Fruit fly (Drosophila melanogaster) whole organism, embryonic: ENCODE measurements around the gene InR.

Experiments
- Abd-B ChIP-seq: fragments of 200-800 bp; sonication (Bioruptor generic); optimal IDR thresholded peaks from 2 replicates; lab custom pipeline; 2018; ENCODE audit warnings: missing biosample characterization, mild to moderate bottlenecking, missing genetic modification characterization, moderate library complexity
- Atf-2 ChIP-seq: fragments of 200-800 bp; sonication (Bioruptor generic); optimal IDR thresholded peaks from 2 replicates; lab custom pipeline; 2016; ENCODE audit warnings: missing biosample characterization, missing genetic modification characterization
- CG1233 ChIP-seq: fragments of 200-800 bp; sonication (Bioruptor generic); optimal IDR thresholded peaks from 4 replicates; lab custom pipeline; 2018; ENCODE audit warnings: missing biosample characterization, mild to moderate bottlenecking, missing genetic modification characterization
- CG13123 ChIP-seq: fragments of 200-800 bp; sonication (Bioruptor generic); optimal IDR thresholded peaks from 2 replicates; lab custom pipeline; 2016; ENCODE audit warnings: missing biosample characterization, missing genetic modification characterization
- CG14667 ChIP-seq: fragments of 200-800 bp; sonication (Bioruptor generic); IDR thresholded peaks from 2 replicates; pipeline ENCODE4 v1.3.6; 2022; ENCODE audit warnings: missing biosample characterization, missing genetic modification characterization
- CG16863 ChIP-seq: fragments of 200-800 bp; sonication (Bioruptor generic); optimal IDR thresholded peaks from 3 replicates; lab custom pipeline; 2016; ENCODE audit warnings: missing biosample characterization, missing genetic modification characterization
- CG1832 ChIP-seq: fragments of 200-800 bp; sonication (Bioruptor generic); optimal IDR thresholded peaks from 2 replicates; lab custom pipeline; 2017; ENCODE audit warnings: missing biosample characterization, mild to moderate bottlenecking, missing genetic modification characterization, inconsistent platforms
- CG2129 ChIP-seq: fragments of 200-800 bp; sonication (Bioruptor generic); IDR thresholded peaks from 2 replicates; pipeline ENCODE4 v1.3.6; 2022; ENCODE audit warnings: missing biosample characterization, missing genetic modification characterization; ENCODE audit not compliant: partially characterized antibody
- CG2199 ChIP-seq: fragments of 200-800 bp; sonication (Bioruptor generic); IDR thresholded peaks from 3 replicates; pipeline ENCODE4 v1.3.6; 2022; ENCODE audit warnings: missing biosample characterization, missing genetic modification characterization
- CG2202 ChIP-seq: fragments of 200-800 bp; sonication (Bioruptor generic); optimal IDR thresholded peaks from 2 replicates; lab custom pipeline; 2018; ENCODE audit warnings: missing biosample characterization, mild to moderate bottlenecking, missing genetic modification characterization
- CG3281 ChIP-seq: fragments of 200-800 bp; sonication (Bioruptor generic); optimal IDR thresholded peaks from 3 replicates; lab custom pipeline; 2017; ENCODE audit warnings: missing biosample characterization, mild to moderate bottlenecking, missing genetic modification characterization
- CG43689 ChIP-seq: fragments of 200-800 bp; sonication (Bioruptor generic); IDR thresholded peaks from 2 replicates; pipeline ENCODE4 v1.3.6; 2022; ENCODE audit warnings: missing biosample characterization, missing genetic modification characterization
- CG4820 ChIP-seq: fragments of 200-800 bp; sonication (Bioruptor generic); optimal IDR thresholded peaks from 3 replicates; lab custom pipeline; 2016; ENCODE audit warnings: missing biosample characterization, missing genetic modification characterization
- CG6813 ChIP-seq: fragments of 200-800 bp; sonication (Bioruptor generic); optimal IDR thresholded peaks from 2 replicates; lab custom pipeline; 2017; ENCODE audit warnings: missing biosample characterization, missing genetic modification characterization, mild to moderate bottlenecking, moderate library complexity, missing genetic modification reagents
- CG8290 ChIP-seq, 3 experiments: fragments of 200-800 bp; sonication (Bioruptor generic); optimal IDR thresholded peaks; 2 replicates each; lab custom pipeline; 2016 to 2019; ENCODE audit warnings: missing biosample characterization in 3 of 3, missing genetic modification characterization in 3 of 3, mild to moderate bottlenecking in 2 of 3, moderate library complexity in 1 of 3
- CG8924 ChIP-seq: fragments of 200-800 bp; optimal IDR thresholded peaks from 3 replicates; lab custom pipeline; 2019; ENCODE audit warnings: missing biosample characterization, mild to moderate bottlenecking, missing genetic modification characterization, moderate library complexity
- CG9876 ChIP-seq: fragments of 200-800 bp; sonication (Bioruptor generic); optimal IDR thresholded peaks from 2 replicates; lab custom pipeline; 2016; ENCODE audit warnings: missing biosample characterization, missing genetic modification characterization
- CrebB ChIP-seq: fragments of 200-800 bp; sonication (Bioruptor generic); optimal IDR thresholded peaks from 3 replicates; lab custom pipeline; 2018; ENCODE audit warnings: missing biosample characterization, mild to moderate bottlenecking, missing genetic modification characterization
- Eip74EF ChIP-seq, 2 experiments: fragments of 200-800 bp in 1 of 2; fragments of >200 bp in 1 of 2; sonication (Bioruptor generic) in 1 of 2; optimal IDR thresholded peaks; 2 replicates each; lab custom pipeline; 2017 to 2019; ENCODE audit warnings: missing biosample characterization in 2 of 2, missing genetic modification characterization in 2 of 2, mild to moderate bottlenecking in 1 of 2, moderate library complexity in 1 of 2
- H2.0 ChIP-seq: fragments of 200-800 bp; sonication (Bioruptor generic); IDR thresholded peaks from 2 replicates; pipeline ENCODE4 v1.3.6; 2022; ENCODE audit warnings: missing biosample characterization, missing genetic modification characterization
- HLHmδ ChIP-seq: fragments of 200-800 bp; sonication (Bioruptor generic); optimal IDR thresholded peaks from 2 replicates; lab custom pipeline; 2018; ENCODE audit warnings: missing biosample characterization, mild to moderate bottlenecking, missing genetic modification characterization, moderate library complexity
- Max ChIP-seq: fragments of 200-800 bp; sonication (Bioruptor generic); optimal IDR thresholded peaks from 2 replicates; lab custom pipeline; 2016; ENCODE audit warnings: missing biosample characterization, mild to moderate bottlenecking, missing genetic modification characterization
- Med ChIP-seq: fragments of 200-800 bp; sonication (Bioruptor generic); peaks from one replicate; lab custom pipeline; 2016; ENCODE audit warnings: missing biosample characterization, missing genetic modification characterization, mild to moderate bottlenecking, inconsistent platforms, moderate library complexity
- Mes4 ChIP-seq: fragments of 200-800 bp; sonication (Bioruptor generic); optimal IDR thresholded peaks from 2 replicates; lab custom pipeline; 2016; ENCODE audit warnings: missing biosample characterization, missing genetic modification characterization
- NFAT ChIP-seq: fragments of 200-800 bp; sonication (Bioruptor generic); IDR thresholded peaks from 2 replicates; pipeline ENCODE4 v1.3.6; 2022; ENCODE audit warnings: missing biosample characterization, missing genetic modification characterization
- Optix ChIP-seq: fragments of 200-800 bp; sonication (Bioruptor generic); IDR thresholded peaks from 3 replicates; pipeline ENCODE4 v1.3.6; 2022; ENCODE audit warnings: missing biosample characterization, missing genetic modification characterization
- Sox100B ChIP-seq: fragments of 200-800 bp; sonication (Bioruptor generic); optimal IDR thresholded peaks from 3 replicates; lab custom pipeline; 2018; ENCODE audit warnings: missing biosample characterization, mild to moderate bottlenecking, missing genetic modification characterization
- Taf1 ChIP-seq: fragments of 200-800 bp; sonication (Bioruptor generic); IDR thresholded peaks from 2 replicates; pipeline ENCODE4 v1.3.6; 2022; ENCODE audit warnings: missing biosample characterization, missing genetic modification characterization
- Xbp1 ChIP-seq: fragments of 200-800 bp; sonication (Bioruptor generic); optimal IDR thresholded peaks from 3 replicates; lab custom pipeline; 2016; ENCODE audit warnings: missing biosample characterization, mild to moderate bottlenecking, missing genetic modification characterization
- ash1 ChIP-seq: fragments of 200-800 bp; sonication (Bioruptor generic); optimal IDR thresholded peaks from 2 replicates; lab custom pipeline; 2018; ENCODE audit warnings: missing biosample characterization, mild to moderate bottlenecking, missing genetic modification characterization
- bigmax ChIP-seq: fragments of 200-800 bp; sonication (Bioruptor generic); optimal IDR thresholded peaks from 2 replicates; lab custom pipeline; 2018; ENCODE audit warnings: missing biosample characterization, mild to moderate bottlenecking, missing genetic modification characterization
- cad ChIP-seq: fragments of >200 bp; optimal IDR thresholded peaks from 2 replicates; lab custom pipeline; 2017; ENCODE audit warnings: missing biosample characterization, missing genetic modification characterization
- chm ChIP-seq: fragments of 200-800 bp; sonication (Bioruptor generic); IDR thresholded peaks from 2 replicates; pipeline ENCODE4 v1.3.6; 2022; ENCODE audit warnings: missing biosample characterization, missing genetic modification characterization
- croc ChIP-seq: fragments of 200-800 bp; sonication (Bioruptor generic); conservative IDR thresholded peaks from 3 replicates; pipeline ENCODE4 v1.3.6; 2022; ENCODE audit warnings: missing biosample characterization, missing genetic modification characterization
- gcm2 ChIP-seq: fragments of 200-800 bp; sonication (Bioruptor generic); optimal IDR thresholded peaks from 2 replicates; lab custom pipeline; 2016; ENCODE audit warnings: missing biosample characterization, missing genetic modification characterization
- gem ChIP-seq: fragments of 200-800 bp; sonication (Bioruptor generic); optimal IDR thresholded peaks from 2 replicates; lab custom pipeline; 2019; ENCODE audit warnings: missing biosample characterization, mild to moderate bottlenecking, missing genetic modification characterization, moderate library complexity
- ham ChIP-seq: fragments of 200-800 bp; sonication (Bioruptor generic); IDR thresholded peaks from 2 replicates; pipeline ENCODE4 v1.3.6; 2022; ENCODE audit warnings: missing biosample characterization, missing genetic modification characterization
- hkb ChIP-seq, 2 experiments: fragments of 200-800 bp in 1 of 2; fragments of >200 bp in 1 of 2; sonication (Bioruptor generic) in 1 of 2; IDR thresholded peaks in 1 of 2; optimal IDR thresholded peaks in 1 of 2; 2 replicates each; pipeline versions ENCODE4 v1.3.6 to Lab custom; 2017 to 2022; ENCODE audit warnings: missing biosample characterization in 1 of 2, missing genetic modification characterization in 1 of 2
- kni ChIP-seq: fragments of 200-800 bp; sonication (Bioruptor generic); optimal IDR thresholded peaks from 3 replicates; lab custom pipeline; 2017; ENCODE audit warnings: mild to moderate bottlenecking, missing biosample characterization, missing genetic modification reagents, missing genetic modification characterization
- lab ChIP-seq: fragments of 200-800 bp; sonication (Bioruptor generic); optimal IDR thresholded peaks from 3 replicates; lab custom pipeline; 2017; ENCODE audit warnings: missing biosample characterization, missing genetic modification characterization, mild to moderate bottlenecking, moderate library complexity, missing genetic modification reagents
- oc ChIP-seq: fragments of 200-800 bp; sonication (Bioruptor generic); optimal IDR thresholded peaks from 2 replicates; lab custom pipeline; 2018; ENCODE audit warnings: missing biosample characterization, mild to moderate bottlenecking, missing genetic modification characterization, moderate library complexity
- otp ChIP-seq: fragments of 200-800 bp; sonication (Bioruptor generic); IDR thresholded peaks from 3 replicates; pipeline ENCODE4, ENCODE4 v1.3.6; 2022; ENCODE audit warnings: missing biosample characterization, missing genetic modification characterization
- prd ChIP-seq, 3 experiments: fragments of >200 bp in 2 of 3; fragments of 200-800 bp in 1 of 3; sonication (Bioruptor generic) in 1 of 3; optimal IDR thresholded peaks in 2 of 3; IDR thresholded peaks in 1 of 3; 2 replicates in 2 of 3; 3 replicates in 1 of 3; pipeline versions ENCODE4 v1.3.6 to Lab custom; 2017 to 2022; ENCODE audit warnings: missing biosample characterization in 1 of 3, missing genetic modification characterization in 1 of 3
- sens-2 ChIP-seq: fragments of 200-800 bp; sonication (Bioruptor generic); IDR thresholded peaks from 2 replicates; pipeline ENCODE4 v1.3.6; 2022; ENCODE audit warnings: missing biosample characterization, missing genetic modification characterization
- trh ChIP-seq: fragments of 200-800 bp; sonication (Bioruptor generic); optimal IDR thresholded peaks from 2 replicates; lab custom pipeline; 2016; ENCODE audit warnings: missing biosample characterization, missing genetic modification characterization
- unc-4 ChIP-seq: fragments of 200-800 bp; sonication (Bioruptor generic); IDR thresholded peaks from 2 replicates; pipeline ENCODE4 v1.3.6; 2022; ENCODE audit warnings: missing biosample characterization, missing genetic modification characterization; ENCODE audit not compliant: partially characterized antibody
- vnd ChIP-seq: fragments of 200-800 bp; sonication (Bioruptor generic); IDR thresholded peaks from 3 replicates; pipeline ENCODE4 v1.3.6; 2022; ENCODE audit warnings: missing biosample characterization, missing genetic modification characterization; ENCODE audit not compliant: partially characterized antibody
- wek ChIP-seq: fragments of 200-800 bp; sonication (Bioruptor generic); optimal IDR thresholded peaks from 3 replicates; lab custom pipeline; 2018; ENCODE audit warnings: missing biosample characterization, mild to moderate bottlenecking, missing genetic modification characterization, moderate library complexity
- zfh2 ChIP-seq: fragments of 200-800 bp; sonication (Bioruptor generic); optimal IDR thresholded peaks from 2 replicates; lab custom pipeline; 2016; ENCODE audit warnings: missing biosample characterization, missing genetic modification characterization

Gene InR

dm6 chr3R:21662501-21663007 lies 43.4 kb upstream of the InR start, which contains the start of gene Archease (continued):
- TF ChIP-seq Med (GFP tag; lab: Kevin White, UChicago) (peak; percentile 86), croc (GFP tag; lab: Robert Waterston, UW) (no peak), ham (GFP tag; lab: Robert Waterston, UW) (no peak), H2.0 (0 out of 2 replicates have a peak, but pooled peaks have one; percentile 30), CG3281 (GFP tag; lab: Kevin White, UChicago) (peak; percentile 75), Eip74EF (GFP tag; optimal IDR thresholded peaks at IDR 0.05; lab: Kevin White, UChicago) (peak in 1 of 2 experiments; percentile 54), CG8924 (tag; lab: Kevin White, UChicago) (peak; percentile 79), lab (no peak), CG2199 (GFP tag; lab: Robert Waterston, UW) (no peak), hkb (optimal IDR thresholded peaks at IDR 0.05; lab: Kevin White, UChicago) (no peak), hkb (GFP tag; IDR thresholded peaks at IDR 0.05; lab: Robert Waterston, UW) (peak; percentile 74), CG2129 (GFP tag; lab: Robert Waterston, UW) (no peak), kni (GFP tag; lab: Kevin White, UChicago) (no peak), CG6813 (GFP tag; lab: Kevin White, UChicago) (peak; percentile 27), Xbp1 (GFP tag; lab: Kevin White, UChicago) (peak; percentile 64), Optix (no peak), CG1832 (GFP tag; lab: Kevin White, UChicago) (no peak), CG2202 (peak; percentile 43), Taf1 (GFP tag; lab: Robert Waterston, UW) (no peak), Sox100B (GFP tag; lab: Kevin White, UChicago) (peak; percentile 51), bigmax (GFP tag; lab: Kevin White, UChicago) (no peak), CG8290 (GFP tag; optimal IDR thresholded peaks at IDR 0.05; lab: Kevin White, UChicago) (no peak), CG8290 (tag; optimal IDR thresholded peaks at IDR 0.05; lab: Kevin White, UChicago) (no peak), unc-4 (GFP tag; lab: Robert Waterston, UW) (no peak), Mes4 (no peak), wek (GFP tag; lab: Kevin White, UChicago) (no peak), NFAT (GFP tag; lab: Robert Waterston, UW) (no peak), vnd (GFP tag; lab: Robert Waterston, UW) (no peak), CG9876 (GFP tag; lab: Kevin White, UChicago) (no peak), chm (peak; percentile 60; the same call in 1 of the 2 replicates), CG13123 (no peak), Max (peak; percentile 23), gcm2 (no peak), CG14667 (GFP tag; lab: Robert Waterston, UW) (no peak), CrebB (tag; lab: Kevin White, UChicago) (peak; percentile 58), oc (tag; lab: Kevin White, UChicago) (no peak), sens-2 (GFP tag; lab: Robert Waterston, UW) (0 out of 2 replicates have a peak, but pooled peaks have one; percentile 25), CG1233 (GFP tag; lab: Kevin White, UChicago) (peak; percentile 54), ash1 (GFP tag; lab: Kevin White, UChicago) (no peak), trh (no peak), gem (peak; percentile 67), zfh2 (GFP tag; lab: Kevin White, UChicago) (no peak), cad (GFP tag; lab: Kevin White, UChicago) (no peak), CG43689 (GFP tag; lab: Robert Waterston, UW) (no peak), prd (optimal IDR thresholded peaks at IDR 0.05; lab: Kevin White, UChicago) (no peak), prd (GFP tag; IDR thresholded peaks at IDR 0.05; lab: Robert Waterston, UW) (no peak), HLHmδ (GFP tag; lab: Kevin White, UChicago) (no peak), CG4820 (GFP tag; lab: Kevin White, UChicago) (peak; percentile 9), Atf-2 (GFP tag; lab: Kevin White, UChicago) (no peak), Abd-B (GFP tag; lab: Kevin White, UChicago) (no peak), otp (GFP tag; lab: Robert Waterston, UW) (no peak), CG16863 (GFP tag; lab: Kevin White, UChicago) (no peak)
